Worm (Caenorhabditis elegans) whole organism, L1 larva: ENCODE data around the gene ZK721.3.

Experiments used
- ceh-82 ChIP-seq, 3 experiments: fragments of 150-350 bp in 1 of 3; sonication (generic microtip) in 2 of 3; optimal IDR thresholded peaks; 2 replicates each; lab custom pipeline; 2014 to 2017; ENCODE audit warnings: missing biosample characterization in 3 of 3, missing genetic modification characterization in 3 of 3
- dpl-1 ChIP-seq, 3 experiments: fragments of 150-350 bp in 2 of 3; sonication (generic microtip) in 1 of 3; optimal IDR thresholded peaks; 2 replicates each; lab custom pipeline; 2014 to 2017; ENCODE audit warnings: missing biosample characterization in 3 of 3, missing genetic modification characterization in 3 of 3, missing genetic modification reagents in 3 of 3
- fkh-8 ChIP-seq: sonication (generic microtip); optimal IDR thresholded peaks from 2 replicates; lab custom pipeline; 2016; ENCODE audit warnings: mild to moderate bottlenecking, missing genetic modification characterization, missing compliant biosample characterization
- hpl-2 ChIP-seq: fragments of 150-350 bp; optimal IDR thresholded peaks from 2 replicates; lab custom pipeline; 2014; ENCODE audit warnings: missing biosample characterization, missing genetic modification reagents, missing genetic modification characterization
- lin-35 ChIP-seq, 2 experiments: fragments of 150-350 bp; optimal IDR thresholded peaks; 2 replicates each; lab custom pipeline; 2014; ENCODE audit warnings: missing biosample characterization in 2 of 2, missing genetic modification characterization in 2 of 2, missing genetic modification reagents in 2 of 2
- lir-3 ChIP-seq: sonication (generic microtip); optimal IDR thresholded peaks from 2 replicates; lab custom pipeline; 2016; ENCODE audit warnings: mild to moderate bottlenecking, missing genetic modification characterization, moderate library complexity, missing compliant biosample characterization; ENCODE audit not compliant: poor library complexity
- lsy-2 ChIP-seq, 2 experiments: fragments of 150-350 bp; optimal IDR thresholded peaks; 2 replicates each; lab custom pipeline; 2014; ENCODE audit warnings: missing biosample characterization in 2 of 2, missing genetic modification characterization in 2 of 2
- mab-9 ChIP-seq: fragments of 200-800 bp; sonication (Bioruptor generic); IDR thresholded peaks from 2 replicates; pipeline ENCODE4 v1.3.6; 2022; ENCODE audit warnings: missing genetic modification reagents, missing genetic modification characterization, missing compliant biosample characterization
- nhr-12 ChIP-seq: sonication (generic microtip); optimal IDR thresholded peaks from 2 replicates; lab custom pipeline; 2017; ENCODE audit warnings: missing biosample characterization, missing genetic modification characterization
- nhr-28 ChIP-seq: fragments of 150-350 bp; optimal IDR thresholded peaks from 2 replicates; lab custom pipeline; 2014; ENCODE audit warnings: missing biosample characterization, missing genetic modification characterization
- nhr-90 ChIP-seq: sonication (generic microtip); optimal IDR thresholded peaks from 2 replicates; lab custom pipeline; 2016; ENCODE audit warnings: mild to moderate bottlenecking, missing genetic modification characterization, missing compliant biosample characterization; ENCODE audit not compliant: poor library complexity

ce11 chrX:8808740-8809139 is 24.4 kb downstream of the ZK721.3 start:
- TF ChIP-seq lir-3 (tag; lab: Kevin White, UChicago) (no peak), mab-9 (GFP tag; lab: Robert Waterston, UW) (no peak), nhr-28 (no peak), dpl-1 (GFP tag; optimal IDR thresholded peaks at IDR 0.05; lab: Kevin White, UChicago) (no peak), nhr-12 (tag; lab: Kevin White, UChicago) (no peak), ceh-82 (tag; optimal IDR thresholded peaks at IDR 0.05; lab: Kevin White, UChicago) (no peak), hpl-2 (GFP tag; lab: Kevin White, UChicago) (no peak), lin-35 (GFP tag; optimal IDR thresholded peaks at IDR 0.05; lab: Kevin White, UChicago) (no peak), fkh-8 (tag; lab: Kevin White, UChicago) (no peak), nhr-90 (tag; lab: Kevin White, UChicago) (no peak), lsy-2 (tag; optimal IDR thresholded peaks at IDR 0.05; lab: Kevin White, UChicago) (no peak)
